Fruit fly (Drosophila melanogaster): ENCODE measurements around the gene CG18809.

CG18809 gene

dm6 chrX:19785403-19785802 is 41.3 kb upstream of the CG18809 start (continued):
- no peak for TF ChIP-seq CG14050 (GFP tag; IDR thresholded peaks at IDR 0.05)
- TF ChIP-seq Ets65A (GFP tag) = peak; percentile 11
- TF ChIP-seq D19A (tag; optimal IDR thresholded peaks at IDR 0.05) = no peak
- TF ChIP-seq vvl (GFP tag; IDR thresholded peaks at IDR 0.05) = peak; percentile 26; the same call in 1 of the 2 replicates
- no peak for TF ChIP-seq CG7745 (tag; optimal IDR thresholded peaks at IDR 0.05)

dm6 chrX:19784875-19785274 is 40.7 kb upstream of the CG18809 start:
- TF ChIP-seq CG34422 (GFP tag; IDR thresholded peaks at IDR 0.05) (no peak), dmrt99B (tag; optimal IDR thresholded peaks at IDR 0.05) (peak; percentile 48), CG4730 (GFP tag; IDR thresholded peaks at IDR 0.05) (no peak), CG12769 (tag; optimal IDR thresholded peaks at IDR 0.05) (no peak), Atf-2 (GFP tag; optimal IDR thresholded peaks at IDR 0.05) (no peak), CG7745 (tag; optimal IDR thresholded peaks at IDR 0.05) (no peak), stwl (tag; optimal IDR thresholded peaks at IDR 0.05) (no peak), CG6175 (GFP tag; IDR thresholded peaks at IDR 0.05) (no peak), CG12299 (tag; optimal IDR thresholded peaks at IDR 0.05) (no peak), CG2875 (GFP tag; optimal IDR thresholded peaks at IDR 0.05) (no peak), usp (GFP tag; optimal IDR thresholded peaks at IDR 0.05) (no peak), corto (GFP tag; optimal IDR thresholded peaks at IDR 0.05) (no peak), gcm2 (GFP tag; optimal IDR thresholded peaks at IDR 0.05) (no peak), CG9609 (GFP tag; optimal IDR thresholded peaks at IDR 0.05) (no peak), CG42726 (GFP tag; IDR thresholded peaks at IDR 0.05; ENCODE audit: partially characterized antibody) (no peak), sqz (GFP tag; optimal IDR thresholded peaks at IDR 0.05) (no peak), CG32772 (GFP tag; IDR thresholded peaks at IDR 0.05) (no peak), Ptx1 (GFP tag; IDR thresholded peaks at IDR 0.05) (peak; percentile 40; the same call in 1 of the 2 replicates), klu (GFP tag; IDR thresholded peaks at IDR 0.05) (no peak), CG2202 (tag; optimal IDR thresholded peaks at IDR 0.05) (no peak), CG9215 (GFP tag; IDR thresholded peaks at IDR 0.05) (no peak), gfzf (GFP tag; optimal IDR thresholded peaks at IDR 0.05) (no peak), zfh2 (GFP tag; optimal IDR thresholded peaks at IDR 0.05) (peak; percentile 18), CG7786 (GFP tag; optimal IDR thresholded peaks at IDR 0.05) (peak; percentile 12), CG32532 (GFP tag; IDR thresholded peaks at IDR 0.05) (no peak), CG4404 (GFP tag; IDR thresholded peaks at IDR 0.05) (no peak), pho (GFP tag; optimal IDR thresholded peaks at IDR 0.05) (no peak), CG7372 (GFP tag; IDR thresholded peaks at IDR 0.05) (no peak), Dll (GFP tag; IDR thresholded peaks at IDR 0.05; ENCODE audit: partially characterized antibody) (no peak), fru (optimal IDR thresholded peaks at IDR 0.05) (no peak), Fer3 (tag; optimal IDR thresholded peaks at IDR 0.05) (no peak), dan (GFP tag; IDR thresholded peaks at IDR 0.05) (no peak), Hand (GFP tag; optimal IDR thresholded peaks at IDR 0.05) (no peak), salm (tag; optimal IDR thresholded peaks at IDR 0.05) (no peak), Tbp (GFP tag; optimal IDR thresholded peaks at IDR 0.05) (no peak), al (GFP tag; IDR thresholded peaks at IDR 0.05) (no peak), CG10274 (GFP tag; optimal IDR thresholded peaks at IDR 0.05) (no peak), shn (GFP tag; optimal IDR thresholded peaks at IDR 0.05) (no peak), CG17829 (tag; optimal IDR thresholded peaks at IDR 0.05) (no peak), abd-A (tag; optimal IDR thresholded peaks at IDR 0.05) (no peak), B-H1 (GFP tag; IDR thresholded peaks at IDR 0.05) (no peak), seq (GFP tag; IDR thresholded peaks at IDR 0.05) (no peak), grau (tag; optimal IDR thresholded peaks at IDR 0.05) (peak; percentile 22), CG3847 (GFP tag; IDR thresholded peaks at IDR 0.05) (no peak), scrt (GFP tag; optimal IDR thresholded peaks at IDR 0.05) (no peak), CG18476 (GFP tag; optimal IDR thresholded peaks at IDR 0.05) (no peak), Hsf (GFP tag; optimal IDR thresholded peaks at IDR 0.05) (peak; percentile 10), Myb (GFP tag; optimal IDR thresholded peaks at IDR 0.05) (no peak)

Measured in whole organism, embryonic.